Fruit fly (Drosophila melanogaster): ENCODE results near the gene CG10041.

CG10041 gene

DNA sequence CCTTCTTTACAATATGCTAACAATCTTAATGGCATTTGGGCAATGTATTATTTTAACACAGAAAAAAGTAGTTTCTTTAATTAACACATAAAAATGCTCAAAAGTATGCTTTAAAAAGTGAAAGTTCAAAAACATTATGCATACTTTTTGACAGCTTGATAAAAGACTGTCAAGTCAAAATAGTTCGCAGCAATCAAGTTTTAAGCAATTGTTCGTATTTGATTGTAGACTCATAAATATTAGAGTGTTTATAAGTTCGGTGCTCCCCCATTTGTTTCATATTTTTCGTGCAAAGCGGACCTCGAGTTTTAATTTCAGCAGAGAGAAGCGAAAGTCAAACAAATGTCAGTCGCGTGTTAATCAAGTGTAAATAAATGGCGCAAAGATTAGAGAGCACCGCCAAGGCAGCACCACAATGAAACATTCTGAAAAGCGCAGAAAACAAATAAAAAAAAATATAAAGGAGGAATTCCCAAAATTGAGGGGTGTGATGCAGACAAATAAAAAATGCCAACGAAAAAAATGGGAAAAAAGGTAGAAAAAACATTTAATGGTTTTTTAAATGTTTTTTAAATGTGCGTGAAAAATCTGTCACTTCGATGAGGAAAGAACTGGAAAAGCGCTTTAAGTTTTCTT, 6.9 kb downstream of the CG10041 start:
- TF ChIP-seq CG13204 (GFP tag; optimal IDR thresholded peaks at IDR 0.05) (no peak), CG12605 (GFP tag; IDR thresholded peaks at IDR 0.05) (no peak), Pif1A (GFP tag; optimal IDR thresholded peaks at IDR 0.05) (no peak), CG17806 (tag; optimal IDR thresholded peaks at IDR 0.05) (no peak), CG32121 (GFP tag; IDR thresholded peaks at IDR 0.05) (no peak), CG8159 (tag; optimal IDR thresholded peaks at IDR 0.05) (no peak)

DNA sequence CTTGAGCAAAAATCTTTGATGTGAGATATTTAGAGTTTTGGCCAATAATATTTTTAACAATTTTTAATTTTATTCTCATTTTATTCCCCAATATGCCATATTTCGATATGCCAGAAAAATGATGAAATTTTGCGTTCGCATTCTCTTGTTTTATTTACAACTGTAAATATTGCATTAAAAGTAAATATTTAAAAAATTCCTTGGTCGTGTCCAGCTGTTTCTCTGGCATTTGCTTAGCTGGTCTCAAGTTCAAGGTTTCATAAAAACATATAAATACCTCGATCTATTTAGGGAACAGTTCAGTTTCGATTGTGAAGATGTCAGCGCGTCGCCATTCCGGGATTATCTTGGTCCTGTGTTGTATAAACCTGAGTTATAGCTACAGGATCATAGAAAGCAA, 10.5 kb downstream of the CG10041 start, which contains the start of gene Sgsf:
TSS of gene Sgsf (plus strand) at position 301 of the 400 bp plus-strand sequence.
- no peak for TF ChIP-seq Pif1A (GFP tag; optimal IDR thresholded peaks at IDR 0.05)
- TF ChIP-seq CG10348 (GFP tag; IDR thresholded peaks at IDR 0.05): no peak
- no peak for TF ChIP-seq rn (GFP tag; IDR thresholded peaks at IDR 0.05)
- TF ChIP-seq CG34367 (tag; optimal IDR thresholded peaks at IDR 0.05): no peak
- no peak for TF ChIP-seq Pif1B (GFP tag; optimal IDR thresholded peaks at IDR 0.05)
- TF ChIP-seq CG8159 (tag; optimal IDR thresholded peaks at IDR 0.05): no peak
- no peak for TF ChIP-seq D1 (tag; optimal IDR thresholded peaks at IDR 0.05)
- TF ChIP-seq EcR (GFP tag; optimal IDR thresholded peaks at IDR 0.05): no peak
- TF ChIP-seq CG15710 (tag; optimal IDR thresholded peaks at IDR 0.05): no peak
- no peak for TF ChIP-seq CG8301 (tag; optimal IDR thresholded peaks at IDR 0.05)
- no peak for TF ChIP-seq CG32121 (GFP tag; IDR thresholded peaks at IDR 0.05)
- TF ChIP-seq CG9948 (tag; optimal IDR thresholded peaks at IDR 0.05): no peak
- TF ChIP-seq CG12605 (GFP tag; IDR thresholded peaks at IDR 0.05): no peak
- no peak for TF ChIP-seq Snoo (tag; optimal IDR thresholded peaks at IDR 0.05)
- TF ChIP-seq CG17806 (tag; optimal IDR thresholded peaks at IDR 0.05): no peak
- TF ChIP-seq gl (tag; optimal IDR thresholded peaks at IDR 0.05): no peak
- TF ChIP-seq CG14655 (GFP tag; optimal IDR thresholded peaks at IDR 0.05): no peak
- no peak for TF ChIP-seq Ets98B (GFP tag; IDR thresholded peaks at IDR 0.05)
- TF ChIP-seq fd96Ca (GFP tag; IDR thresholded peaks at IDR 0.05): no peak

DNA sequence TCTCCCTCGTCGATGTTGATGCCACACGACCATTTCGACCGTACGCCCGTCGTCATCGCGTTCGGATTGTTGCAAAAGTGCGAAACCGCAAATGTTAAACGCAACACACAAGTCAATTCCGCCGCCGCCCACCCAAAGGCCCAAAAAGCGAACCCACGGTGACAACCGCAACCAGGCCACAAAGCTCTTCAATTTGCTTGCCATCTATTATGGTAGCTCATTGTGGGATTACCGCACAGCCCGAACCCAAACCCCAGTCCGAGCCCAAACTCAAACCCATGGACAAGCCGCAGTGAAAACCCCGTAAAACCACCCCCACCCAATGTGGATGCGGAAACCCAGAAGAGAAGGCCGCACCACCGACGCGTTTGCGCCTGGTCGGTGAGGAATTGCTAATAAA, 22.1 kb downstream of the CG10041 start:
- TF ChIP-seq CG12605 (GFP tag; IDR thresholded peaks at IDR 0.05) (no peak), rn (GFP tag; IDR thresholded peaks at IDR 0.05) (no peak), CG15710 (tag; optimal IDR thresholded peaks at IDR 0.05) (no peak), CG8159 (tag; optimal IDR thresholded peaks at IDR 0.05) (no peak), CG10348 (GFP tag; IDR thresholded peaks at IDR 0.05) (no peak), gl (tag; optimal IDR thresholded peaks at IDR 0.05) (no peak), fd96Ca (GFP tag; IDR thresholded peaks at IDR 0.05) (no peak), CG13204 (GFP tag; optimal IDR thresholded peaks at IDR 0.05) (no peak), Pif1B (GFP tag; optimal IDR thresholded peaks at IDR 0.05) (no peak), CG9948 (tag; optimal IDR thresholded peaks at IDR 0.05) (no peak), Snoo (tag; optimal IDR thresholded peaks at IDR 0.05) (no peak), CG32121 (GFP tag; IDR thresholded peaks at IDR 0.05) (no peak)

DNA sequence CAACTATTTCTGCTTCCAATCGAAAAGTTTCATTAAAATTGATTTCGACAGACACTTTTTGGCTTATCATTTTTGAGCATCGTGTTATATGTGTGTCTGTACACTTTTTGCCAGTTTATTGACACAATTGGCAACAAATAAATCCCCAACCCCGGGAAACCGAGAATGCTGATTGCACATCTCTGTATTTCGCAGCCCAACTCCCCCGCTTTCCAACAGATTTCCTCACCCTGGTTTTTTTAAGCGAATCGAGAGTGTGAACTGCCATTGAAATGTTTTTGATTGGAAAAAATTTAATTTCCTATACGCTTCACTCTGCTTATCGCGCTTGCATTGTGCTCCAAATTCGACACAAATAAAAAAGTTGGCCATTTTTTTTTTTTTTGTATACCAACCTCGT, 25.0 kb downstream of the CG10041 start:
- TF ChIP-seq CG8159 (tag; optimal IDR thresholded peaks at IDR 0.05) (no peak), CG14655 (GFP tag; optimal IDR thresholded peaks at IDR 0.05) (no peak), CG13204 (GFP tag; optimal IDR thresholded peaks at IDR 0.05) (no peak), CG4496 (GFP tag; IDR thresholded peaks at IDR 0.05) (no peak), EcR (GFP tag; optimal IDR thresholded peaks at IDR 0.05) (no peak), fd96Ca (GFP tag; IDR thresholded peaks at IDR 0.05) (no peak)

DNA sequence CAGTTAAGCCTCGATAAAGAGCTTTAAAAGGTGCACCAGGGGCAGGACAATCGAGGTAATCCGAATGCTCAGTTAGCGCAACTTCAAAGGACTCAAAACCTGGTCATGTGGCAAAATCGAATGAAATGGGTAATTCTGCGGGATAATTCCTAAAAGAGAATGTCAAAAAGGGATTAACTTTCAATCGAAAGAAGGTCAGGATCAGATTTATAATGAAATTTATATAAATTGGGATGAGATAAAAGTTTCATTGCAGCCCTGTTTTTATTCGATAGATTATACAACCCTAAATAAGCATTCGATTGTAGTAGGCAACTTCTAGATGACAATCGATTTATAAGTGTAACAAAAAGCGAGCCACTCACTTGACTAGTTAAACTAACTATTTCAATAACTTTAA, 28.7 kb downstream of the CG10041 start, which contains the start of gene CG10013:
TSS of gene CG10013 (plus strand) at position 301 of the 400 bp plus-strand sequence.
- TF ChIP-seq gl (tag; optimal IDR thresholded peaks at IDR 0.05): no peak
- no peak for TF ChIP-seq CG8159 (tag; optimal IDR thresholded peaks at IDR 0.05)
- no peak for TF ChIP-seq CG17806 (tag; optimal IDR thresholded peaks at IDR 0.05)
- TF ChIP-seq CG15710 (tag; optimal IDR thresholded peaks at IDR 0.05): no peak
- TF ChIP-seq rn (GFP tag; IDR thresholded peaks at IDR 0.05): no peak
- TF ChIP-seq CG9948 (tag; optimal IDR thresholded peaks at IDR 0.05): no peak
- TF ChIP-seq CG8301 (tag; optimal IDR thresholded peaks at IDR 0.05): no peak
- TF ChIP-seq CG34367 (tag; optimal IDR thresholded peaks at IDR 0.05): no peak
- no peak for TF ChIP-seq Pif1A (GFP tag; optimal IDR thresholded peaks at IDR 0.05)
- TF ChIP-seq D1 (tag; optimal IDR thresholded peaks at IDR 0.05): no peak
- no peak for TF ChIP-seq CG12605 (GFP tag; IDR thresholded peaks at IDR 0.05)
- TF ChIP-seq CG13204 (GFP tag; optimal IDR thresholded peaks at IDR 0.05): no peak

DNA sequence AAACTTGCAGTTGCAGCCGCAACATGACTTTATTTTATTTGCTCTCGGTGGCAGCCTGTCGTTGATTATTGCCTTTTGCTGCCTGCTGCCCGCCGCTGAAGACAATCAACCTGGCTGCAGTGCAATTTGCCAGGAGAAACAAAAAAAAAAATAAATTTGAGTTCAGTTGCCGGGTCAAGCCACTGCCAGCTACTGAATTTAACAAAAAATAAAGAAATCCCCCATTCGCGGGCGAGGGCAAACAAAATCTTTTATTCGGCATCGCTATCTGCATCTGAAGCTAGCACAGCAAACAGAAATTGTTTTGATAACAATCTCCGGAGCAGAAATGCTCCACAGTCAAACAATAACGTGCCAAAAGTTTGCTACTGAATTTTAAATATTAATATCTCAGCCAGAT, 34.6 kb downstream of the CG10041 start:
- TF ChIP-seq Snoo (tag; optimal IDR thresholded peaks at IDR 0.05): no peak
- no peak for TF ChIP-seq CG32121 (GFP tag; IDR thresholded peaks at IDR 0.05)

DNA sequence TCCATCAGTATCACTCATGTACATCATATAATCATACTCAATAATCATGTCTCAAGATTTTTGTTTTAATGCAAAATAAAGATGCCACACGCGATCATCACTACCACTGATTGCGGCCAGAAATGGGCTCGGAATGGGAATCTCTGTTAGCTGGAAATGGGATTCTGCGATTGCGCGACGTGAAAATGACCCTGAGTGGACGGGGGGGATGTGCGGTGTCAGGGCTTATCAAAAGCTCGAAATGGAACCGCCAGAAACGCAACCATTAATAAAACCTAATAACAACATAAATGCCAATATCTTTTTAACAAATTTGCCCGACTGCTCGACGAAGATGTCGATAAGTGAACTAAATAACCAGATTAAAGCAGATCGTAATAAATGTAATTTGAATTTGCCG, 35.5 kb downstream of the CG10041 start:
- TF ChIP-seq gl (tag; optimal IDR thresholded peaks at IDR 0.05): no peak
- no peak for TF ChIP-seq CG8301 (tag; optimal IDR thresholded peaks at IDR 0.05)
- no peak for TF ChIP-seq rn (GFP tag; IDR thresholded peaks at IDR 0.05)
- TF ChIP-seq CG34367 (tag; optimal IDR thresholded peaks at IDR 0.05): no peak
- no peak for TF ChIP-seq CG14655 (GFP tag; optimal IDR thresholded peaks at IDR 0.05)
- no peak for TF ChIP-seq CG15710 (tag; optimal IDR thresholded peaks at IDR 0.05)
- TF ChIP-seq Pif1B (GFP tag; optimal IDR thresholded peaks at IDR 0.05): no peak
- TF ChIP-seq CG12605 (GFP tag; IDR thresholded peaks at IDR 0.05): no peak
- no peak for TF ChIP-seq D1 (tag; optimal IDR thresholded peaks at IDR 0.05)
- TF ChIP-seq CG17806 (tag; optimal IDR thresholded peaks at IDR 0.05): no peak
- no peak for TF ChIP-seq CG9948 (tag; optimal IDR thresholded peaks at IDR 0.05)
- TF ChIP-seq CG13204 (GFP tag; optimal IDR thresholded peaks at IDR 0.05): no peak
- TF ChIP-seq Snoo (tag; optimal IDR thresholded peaks at IDR 0.05): no peak
- TF ChIP-seq Pif1A (GFP tag; optimal IDR thresholded peaks at IDR 0.05): no peak

All from whole organism, pupa.